Worm (Caenorhabditis elegans): ENCODE measurements around the gene str-246.

Gene str-246

DNA sequence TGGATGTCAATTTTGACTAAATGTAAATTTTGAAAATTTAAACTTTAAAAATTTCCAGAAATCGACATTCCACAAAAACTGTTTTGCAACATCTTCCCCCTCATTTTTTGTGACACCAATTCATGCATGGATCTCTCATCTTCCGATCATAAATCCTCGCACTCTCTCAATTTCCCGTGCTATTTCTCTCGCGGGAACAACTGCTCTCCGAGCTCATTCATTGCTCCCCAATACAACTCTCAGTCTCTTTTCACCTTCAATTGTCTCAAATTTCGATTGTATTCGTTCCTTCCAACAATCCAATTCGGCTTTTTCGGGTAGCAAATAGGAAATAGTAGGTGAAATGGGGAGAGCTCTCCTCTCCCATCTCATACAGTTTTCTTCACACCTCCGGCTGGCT is 5.1 kb downstream of the str-246 start:
- TF ChIP-seq hlh-1 (tag; optimal IDR thresholded peaks at IDR 0.05) = peak; percentile 60
- no peak for TF ChIP-seq blmp-1 (tag; optimal IDR thresholded peaks at IDR 0.05)
- TF ChIP-seq pha-4 (tag; optimal IDR thresholded peaks at IDR 0.05) = peak; percentile 10

DNA sequence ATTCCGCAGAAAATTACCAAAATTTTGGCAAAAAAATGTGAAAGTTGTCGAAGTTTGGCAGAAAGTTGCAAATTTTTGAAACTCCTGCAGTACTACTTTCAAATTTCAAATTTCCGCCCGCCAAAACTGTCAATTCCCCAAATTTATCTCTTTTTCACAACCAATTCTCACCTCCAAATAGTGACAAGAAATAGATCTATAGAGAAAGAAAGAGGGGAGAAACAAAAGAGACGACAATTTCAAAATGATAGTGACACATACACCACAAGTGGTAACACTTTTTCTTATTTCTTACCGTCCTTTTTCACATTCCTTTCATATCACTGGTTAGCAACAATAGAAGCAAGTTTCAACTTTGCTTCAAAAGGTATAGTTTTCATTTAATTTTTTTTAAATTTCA is 6.5 kb downstream of the str-246 start:
- TF ChIP-seq elt-3 (tag; optimal IDR thresholded peaks at IDR 0.05) (no peak), bed-3 (GFP tag; optimal IDR thresholded peaks at IDR 0.05) (no peak), lin-32 (GFP tag; optimal IDR thresholded peaks at IDR 0.05) (no peak), nhr-12 (tag; optimal IDR thresholded peaks at IDR 0.05) (no peak), unc-62 (GFP tag; optimal IDR thresholded peaks at IDR 0.05) (no peak), ceh-83 (GFP tag; optimal IDR thresholded peaks at IDR 0.05) (no peak), cnd-1 (tag; optimal IDR thresholded peaks at IDR 0.05) (no peak), nhr-2 (tag; optimal IDR thresholded peaks at IDR 0.05) (no peak), nhr-76 (tag; optimal IDR thresholded peaks at IDR 0.05) (no peak), nhr-237 (tag; optimal IDR thresholded peaks at IDR 0.05) (no peak), unc-39 (tag; optimal IDR thresholded peaks at IDR 0.05) (no peak), ztf-11 (tag; optimal IDR thresholded peaks at IDR 0.05) (no peak), blmp-1 (tag; optimal IDR thresholded peaks at IDR 0.05) (no peak), nhr-28 (tag; optimal IDR thresholded peaks at IDR 0.05) (no peak), lin-13 (tag; optimal IDR thresholded peaks at IDR 0.05) (no peak), unc-120 (tag; optimal IDR thresholded peaks at IDR 0.05; ENCODE audit: poor library complexity, severe bottlenecking) (no peak)

DNA sequence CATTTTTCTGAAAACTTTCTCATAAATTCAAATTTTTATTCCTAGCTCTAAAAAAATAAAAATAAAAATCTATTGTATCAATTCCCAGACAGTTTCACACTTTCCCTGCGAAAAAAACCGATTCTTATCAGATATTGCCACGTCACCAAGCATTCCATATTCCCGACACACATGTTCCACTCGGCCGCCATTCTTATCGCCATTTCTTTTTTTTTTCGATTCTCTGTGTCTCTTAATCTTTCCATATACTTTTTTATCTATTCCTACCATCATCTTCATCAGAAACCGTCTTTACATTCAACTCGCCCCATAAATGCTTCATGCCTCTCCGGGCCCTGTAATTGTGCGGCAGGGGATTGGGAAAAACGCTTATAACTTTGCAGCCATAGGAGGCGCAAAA is 9.9 kb downstream of the str-246 start:
- TF ChIP-seq hlh-1 (tag; optimal IDR thresholded peaks at IDR 0.05) (no peak), zip-8 (tag; optimal IDR thresholded peaks at IDR 0.05) (no peak), elt-1 (tag; optimal IDR thresholded peaks at IDR 0.05; ENCODE audit: borderline replicate concordance, insufficient read depth) (peak; percentile 56), unc-120 (tag; optimal IDR thresholded peaks at IDR 0.05; ENCODE audit: poor library complexity, severe bottlenecking) (no peak), ceh-43 (GFP tag; optimal IDR thresholded peaks at IDR 0.05) (no peak), nhr-237 (tag; optimal IDR thresholded peaks at IDR 0.05) (no peak)

DNA sequence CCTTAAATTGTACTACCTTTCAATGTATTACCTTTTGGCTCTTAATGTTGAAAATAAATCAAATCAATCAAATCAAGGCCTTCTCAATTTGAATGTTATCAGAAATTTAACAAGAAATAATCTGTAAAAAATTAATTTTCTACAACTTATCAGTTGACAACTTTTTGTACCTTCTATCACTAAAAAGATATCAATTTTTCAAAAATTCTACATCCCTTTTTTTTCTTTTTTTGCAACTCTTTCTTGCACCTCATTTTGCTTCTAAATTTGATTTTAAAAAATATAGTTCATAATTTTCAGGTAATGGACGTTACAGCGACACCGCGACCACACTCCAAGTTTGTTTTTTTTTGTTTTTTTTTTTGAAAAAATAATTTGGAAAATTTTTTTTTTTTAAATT is 10.7 kb downstream of the str-246 start, which contains the start of gene W09D6.5:
Gene W09D6.5 (plus strand): TSS at position 301 of the 400 bp plus-strand sequence.
- TF ChIP-seq ceh-83 (GFP tag; optimal IDR thresholded peaks at IDR 0.05) (no peak), mls-2 (tag; optimal IDR thresholded peaks at IDR 0.05) (no peak), unc-120 (tag; optimal IDR thresholded peaks at IDR 0.05; ENCODE audit: poor library complexity, severe bottlenecking) (no peak), nhr-237 (tag; optimal IDR thresholded peaks at IDR 0.05) (no peak), ceh-39 (tag; optimal IDR thresholded peaks at IDR 0.05) (no peak), elt-3 (tag; optimal IDR thresholded peaks at IDR 0.05) (no peak), nhr-28 (tag; optimal IDR thresholded peaks at IDR 0.05) (no peak), ceh-43 (GFP tag; optimal IDR thresholded peaks at IDR 0.05) (no peak), ces-1 (GFP tag; optimal IDR thresholded peaks at IDR 0.05) (no peak)

DNA sequence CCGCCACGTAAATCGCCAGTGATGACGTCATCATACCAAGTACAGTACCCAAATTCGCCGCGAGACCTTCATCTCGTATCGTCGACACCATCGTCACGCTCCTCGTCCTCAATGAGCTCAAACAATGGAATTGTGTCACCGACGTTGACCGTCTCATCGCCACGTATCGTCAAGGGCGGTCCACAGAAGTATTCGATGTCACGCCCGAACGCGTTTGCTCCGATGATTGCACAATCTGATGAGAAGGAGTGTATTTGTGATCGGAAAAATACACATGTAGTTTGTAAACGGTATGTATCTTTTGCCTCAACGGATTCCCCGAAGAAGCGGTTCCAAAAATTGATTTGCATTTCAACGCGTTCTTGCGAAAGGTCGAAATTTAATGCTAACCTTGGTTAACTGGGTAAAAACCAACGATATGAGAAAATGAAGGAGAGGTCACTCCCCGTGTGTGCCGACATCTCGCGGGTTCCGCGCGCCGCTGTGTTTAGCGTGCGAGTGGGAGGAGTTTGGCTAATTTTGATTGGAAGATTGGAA is 12.7 kb downstream of the str-246 start:
- TF ChIP-seq mep-1 (tag; optimal IDR thresholded peaks at IDR 0.05) = no peak
- TF ChIP-seq elt-1 (tag; optimal IDR thresholded peaks at IDR 0.05; ENCODE audit: borderline replicate concordance, insufficient read depth) = no peak
- TF ChIP-seq M03D4.4 (tag; optimal IDR thresholded peaks at IDR 0.05) = no peak
- no peak for TF ChIP-seq ceh-39 (tag; optimal IDR thresholded peaks at IDR 0.05)
- TF ChIP-seq zip-8 (tag; optimal IDR thresholded peaks at IDR 0.05) = peak; percentile 65
- TF ChIP-seq lin-13 (tag; optimal IDR thresholded peaks at IDR 0.05) = peak; percentile 37
- no peak for TF ChIP-seq nhr-28 (tag; optimal IDR thresholded peaks at IDR 0.05)
- TF ChIP-seq nhr-2 (tag; optimal IDR thresholded peaks at IDR 0.05) = peak; percentile 49
- no peak for TF ChIP-seq nhr-76 (tag; optimal IDR thresholded peaks at IDR 0.05)
- no peak for TF ChIP-seq pha-4 (tag; optimal IDR thresholded peaks at IDR 0.05)
- no peak for TF ChIP-seq nhr-237 (tag; optimal IDR thresholded peaks at IDR 0.05)

DNA sequence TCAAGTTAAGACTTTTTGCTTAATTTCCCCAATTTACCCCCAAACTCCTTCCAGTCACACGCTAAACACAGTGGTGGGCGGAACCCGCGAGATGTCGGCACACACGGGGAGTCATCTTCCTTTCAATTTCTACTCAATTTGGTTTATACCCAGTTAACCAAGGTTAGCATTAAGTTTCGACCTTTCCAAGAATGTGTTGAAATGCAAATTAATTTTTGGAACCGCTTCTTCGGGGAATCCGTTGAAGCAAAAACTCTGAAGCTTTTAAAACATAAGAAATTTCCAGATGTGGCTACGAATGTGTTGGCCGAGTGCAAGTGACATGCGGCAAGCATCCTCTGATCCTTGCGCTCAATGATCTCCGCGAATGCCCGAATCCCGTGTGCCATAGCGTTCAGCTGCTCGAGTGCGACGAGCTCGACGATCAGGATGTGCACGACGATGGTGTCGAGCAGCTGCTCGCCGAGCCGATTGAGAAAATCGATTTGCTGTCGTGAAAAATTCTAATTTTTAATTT is 13.4 kb downstream of the str-246 start:
- no peak for TF ChIP-seq drap-1 (GFP tag; optimal IDR thresholded peaks at IDR 0.05)
- no peak for TF ChIP-seq snpc-4 (tag; optimal IDR thresholded peaks at IDR 0.05)
- TF ChIP-seq nhr-12 (tag; optimal IDR thresholded peaks at IDR 0.05) = no peak
- no peak for TF ChIP-seq nhr-237 (tag; optimal IDR thresholded peaks at IDR 0.05)
- no peak for TF ChIP-seq lsy-2 (tag; optimal IDR thresholded peaks at IDR 0.05)
- no peak for TF ChIP-seq hlh-1 (tag; optimal IDR thresholded peaks at IDR 0.05)
- TF ChIP-seq bed-3 (GFP tag; optimal IDR thresholded peaks at IDR 0.05) = no peak
- TF ChIP-seq ztf-11 (tag; optimal IDR thresholded peaks at IDR 0.05) = no peak
- no peak for TF ChIP-seq unc-39 (tag; optimal IDR thresholded peaks at IDR 0.05)
- no peak for TF ChIP-seq pha-4 (tag; optimal IDR thresholded peaks at IDR 0.05)
- TF ChIP-seq zip-8 (tag; optimal IDR thresholded peaks at IDR 0.05) = no peak
- no peak for TF ChIP-seq blmp-1 (tag; optimal IDR thresholded peaks at IDR 0.05)
- TF ChIP-seq mab-5 (tag; optimal IDR thresholded peaks at IDR 0.05) = no peak
- no peak for TF ChIP-seq unc-62 (GFP tag; optimal IDR thresholded peaks at IDR 0.05)
